Fruit fly (Drosophila melanogaster): ENCODE data around the gene CG12075.

DNA sequence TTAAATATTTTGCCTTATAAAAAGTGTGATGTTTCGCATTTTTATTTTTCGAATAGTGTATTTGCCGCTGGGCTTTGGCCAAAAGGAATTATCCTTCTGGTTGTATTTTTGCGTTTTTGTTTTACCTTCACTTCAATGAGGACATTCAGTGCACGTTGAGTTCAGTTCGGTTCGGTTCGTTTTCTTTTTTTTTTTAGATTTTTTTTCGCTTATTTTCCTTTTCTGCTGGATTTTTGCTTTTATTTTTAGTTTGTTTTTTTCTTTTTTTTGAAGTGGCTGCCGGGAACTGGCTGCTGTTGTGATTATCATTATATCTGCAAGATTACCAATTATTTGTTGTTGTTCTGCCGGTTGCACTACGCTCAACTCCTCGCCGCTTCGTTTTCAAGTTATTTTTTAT lies 15.3 kb upstream of the CG12075 start:
- TF ChIP-seq dl (GFP tag; optimal IDR thresholded peaks at IDR 0.05; ENCODE audit: insufficient read depth in 1 of 2, partially characterized antibody in 2 of 2) (no peak), N (GFP tag; optimal IDR thresholded peaks at IDR 0.05) (no peak), brk (GFP tag; optimal IDR thresholded peaks at IDR 0.05) (no peak), Sp1 (GFP tag; optimal IDR thresholded peaks at IDR 0.05) (no peak)
